Fruit fly (Drosophila melanogaster) whole organism, wandering third instar larva: Measurements from ENCODE around the gene Ugt37A2.

Experiments used
- Abd-B ChIP-seq: fragments of >200 bp; optimal IDR thresholded peaks from 2 replicates; lab custom pipeline; 2017; ENCODE audit warnings: missing biosample characterization, missing genetic modification characterization
- CG32264 ChIP-seq: fragments of 200-800 bp; sonication (Bioruptor generic); optimal IDR thresholded peaks from 2 replicates; lab custom pipeline; 2016; ENCODE audit warnings: missing biosample characterization, missing genetic modification characterization
- CG9705 ChIP-seq: fragments of 200-800 bp; sonication (Bioruptor generic); optimal IDR thresholded peaks from 2 replicates; lab custom pipeline; 2018; ENCODE audit warnings: missing biosample characterization, mild to moderate bottlenecking, missing genetic modification characterization
- CrebA ChIP-seq: fragments of 200-800 bp; sonication (Bioruptor generic); optimal IDR thresholded peaks from 2 replicates; lab custom pipeline; 2016; ENCODE audit warnings: missing biosample characterization, mild to moderate bottlenecking, missing genetic modification characterization, borderline replicate concordance
- Dfd ChIP-seq: fragments of >200 bp; optimal IDR thresholded peaks from 2 replicates; lab custom pipeline; 2017; ENCODE audit warnings: missing biosample characterization, missing genetic modification characterization
- Dif ChIP-seq: fragments of 200-275, 200-300 bp; sonication (Bioruptor generic); optimal IDR thresholded peaks from 2 replicates; lab custom pipeline; 2018; ENCODE audit warnings: missing biosample characterization, missing genetic modification characterization; ENCODE audit not compliant: partially characterized antibody
- GATAd ChIP-seq: sonication (Bioruptor generic); optimal IDR thresholded peaks from 2 replicates; lab custom pipeline; 2016; ENCODE audit warnings: missing biosample characterization, missing genetic modification characterization
- HLH106 ChIP-seq: fragments of 200-800 bp; optimal IDR thresholded peaks from 3 replicates; lab custom pipeline; 2019; ENCODE audit warnings: missing biosample characterization, mild to moderate bottlenecking, missing genetic modification characterization, moderate library complexity
- Hnf4 ChIP-seq: fragments of 200-800 bp; sonication (Bioruptor generic); optimal IDR thresholded peaks from 2 replicates; lab custom pipeline; 2016; ENCODE audit warnings: missing biosample characterization, mild to moderate bottlenecking, missing genetic modification characterization
- Hr78 ChIP-seq: fragments of >200 bp; optimal IDR thresholded peaks from 2 replicates; lab custom pipeline; 2017; ENCODE audit warnings: missing biosample characterization, missing genetic modification characterization
- Hr83 ChIP-seq: fragments of 200-300 bp; sonication (Bioruptor generic); optimal IDR thresholded peaks from 2 replicates; lab custom pipeline; 2016; ENCODE audit warnings: missing biosample characterization, mild to moderate bottlenecking, missing genetic modification characterization, moderate library complexity; ENCODE audit not compliant: poor library complexity, severe bottlenecking
- Mio ChIP-seq: sonication (Bioruptor generic); optimal IDR thresholded peaks from 2 replicates; lab custom pipeline; 2016; ENCODE audit warnings: missing biosample characterization, missing genetic modification characterization
- Myc ChIP-seq: fragments of >200 bp; optimal IDR thresholded peaks from 2 replicates; lab custom pipeline; 2017
- N ChIP-seq: fragments of >200 bp; optimal IDR thresholded peaks from 2 replicates; lab custom pipeline; 2018; ENCODE audit warnings: missing biosample characterization, missing external identifiers, missing genetic modification characterization
- OdsH ChIP-seq: fragments of 200-800 bp; sonication (Bioruptor generic); optimal IDR thresholded peaks from 2 replicates; lab custom pipeline; 2016; ENCODE audit warnings: missing biosample characterization, mild to moderate bottlenecking, missing genetic modification characterization
- Rel ChIP-seq, 2 experiments: fragments of 200-800 bp; sonication (Bioruptor generic) in 1 of 2; optimal IDR thresholded peaks; 2 replicates in 1 of 2; 3 replicates in 1 of 2; lab custom pipeline; 2016 to 2019; ENCODE audit warnings: mild to moderate bottlenecking in 2 of 2, missing biosample characterization in 2 of 2, missing genetic modification characterization in 2 of 2, moderate library complexity in 1 of 2
- Sp1 ChIP-seq: fragments of 200-800 bp; sonication (Bioruptor generic); optimal IDR thresholded peaks from 3 replicates; lab custom pipeline; 2019; ENCODE audit warnings: missing biosample characterization, mild to moderate bottlenecking, missing genetic modification characterization, moderate library complexity
- Vsx2 ChIP-seq: fragments of 200-300, 225-300 bp; sonication (Bioruptor generic); optimal IDR thresholded peaks from 2 replicates; lab custom pipeline; 2018; ENCODE audit warnings: missing biosample characterization, missing genetic modification characterization; ENCODE audit not compliant: partially characterized antibody
- br ChIP-seq: fragments of 200-800 bp; sonication (Bioruptor generic); optimal IDR thresholded peaks from 2 replicates; lab custom pipeline; 2016; ENCODE audit warnings: missing biosample characterization, missing genetic modification characterization
- brk ChIP-seq: fragments of 200-800 bp; sonication (Bioruptor generic); optimal IDR thresholded peaks from 2 replicates; lab custom pipeline; 2016; ENCODE audit warnings: missing biosample characterization, mild to moderate bottlenecking, missing genetic modification characterization
- dl ChIP-seq, 2 experiments: fragments of 175-275, 200-275 bp in 1 of 2; fragments of 200-275 bp in 1 of 2; sonication (Bioruptor generic); optimal IDR thresholded peaks; lab custom pipeline; 2018; ENCODE audit warnings: mild to moderate bottlenecking in 2 of 2, missing biosample characterization in 2 of 2, missing genetic modification characterization in 2 of 2, moderate library complexity in 2 of 2; ENCODE audit not compliant: partially characterized antibody in 2 of 2, insufficient read depth in 1 of 2
- dmrt93B ChIP-seq: fragments of 200-800 bp; sonication (Bioruptor generic); optimal IDR thresholded peaks from 2 replicates; lab custom pipeline; 2018; ENCODE audit warnings: missing biosample characterization, mild to moderate bottlenecking, missing genetic modification characterization
- dsf ChIP-seq: sonication (Bioruptor generic); optimal IDR thresholded peaks from 2 replicates; lab custom pipeline; 2016; ENCODE audit warnings: missing biosample characterization, missing genetic modification characterization, borderline replicate concordance
- ey ChIP-seq: fragments of 200-800 bp; sonication (Bioruptor generic); optimal IDR thresholded peaks from 2 replicates; lab custom pipeline; 2016; ENCODE audit warnings: missing biosample characterization, missing genetic modification characterization
- foxo ChIP-seq, 2 experiments: fragments of 200-800 bp; sonication (Bioruptor generic); optimal IDR thresholded peaks; 2 replicates in 1 of 2; 3 replicates in 1 of 2; lab custom pipeline; 2016 to 2017; ENCODE audit warnings: missing biosample characterization in 2 of 2, missing genetic modification characterization in 2 of 2
- fru ChIP-seq: fragments of 200-800 bp; sonication (Bioruptor generic); optimal IDR thresholded peaks from 3 replicates; lab custom pipeline; 2016; ENCODE audit warnings: missing biosample characterization, mild to moderate bottlenecking, missing genetic modification characterization
- h ChIP-seq: fragments of 200-800 bp; sonication (Bioruptor generic); optimal IDR thresholded peaks from 3 replicates; lab custom pipeline; 2016; ENCODE audit warnings: missing biosample characterization, mild to moderate bottlenecking, missing genetic modification characterization
- jim ChIP-seq: fragments of 175-275, 200-325 bp; sonication (Bioruptor generic); optimal IDR thresholded peaks from 2 replicates; lab custom pipeline; 2016; ENCODE audit warnings: missing biosample characterization, mild to moderate bottlenecking, missing genetic modification characterization
- lola ChIP-seq: fragments of >200 bp; optimal IDR thresholded peaks from 2 replicates; lab custom pipeline; 2017; ENCODE audit warnings: missing biosample characterization, missing genetic modification characterization
- pan ChIP-seq: fragments of >200 bp; optimal IDR thresholded peaks from 2 replicates; lab custom pipeline; 2017
- psq ChIP-seq: fragments of 200-800 bp; sonication (Bioruptor generic); optimal IDR thresholded peaks from 3 replicates; lab custom pipeline; 2017; ENCODE audit warnings: missing biosample characterization, mild to moderate bottlenecking, missing genetic modification characterization, moderate library complexity
- rgr ChIP-seq: fragments of 200-800 bp; sonication (Bioruptor generic); optimal IDR thresholded peaks from 3 replicates; lab custom pipeline; 2016; ENCODE audit warnings: missing biosample characterization, mild to moderate bottlenecking, missing genetic modification characterization
- sage ChIP-seq: fragments of 200-800 bp; sonication (Bioruptor generic); optimal IDR thresholded peaks from 2 replicates; lab custom pipeline; 2016; ENCODE audit warnings: missing biosample characterization, mild to moderate bottlenecking, missing genetic modification characterization
- sv ChIP-seq: fragments of 200-800 bp; sonication (Bioruptor generic); optimal IDR thresholded peaks from 3 replicates; lab custom pipeline; 2016; ENCODE audit warnings: missing biosample characterization, missing genetic modification characterization
- tai ChIP-seq: sonication (Bioruptor generic); optimal IDR thresholded peaks from 2 replicates; lab custom pipeline; 2016; ENCODE audit warnings: missing biosample characterization, missing genetic modification characterization
- usp ChIP-seq: fragments of >200 bp; optimal IDR thresholded peaks from 2 replicates; lab custom pipeline; 2017; ENCODE audit warnings: missing biosample characterization, missing genetic modification characterization
- woc ChIP-seq: sonication (Bioruptor generic); optimal IDR thresholded peaks from 2 replicates; lab custom pipeline; 2016; ENCODE audit warnings: missing biosample characterization, mild to moderate bottlenecking, missing genetic modification characterization

Ugt37A2 gene

dm6 chr3R:12719627-12720343 lies 19.7 kb upstream of the Ugt37A2 start:
- TF ChIP-seq Hr83: peak; percentile 71
- TF ChIP-seq sage (GFP tag; lab: Kevin White, UChicago): peak; percentile 18
- TF ChIP-seq Vsx2: peak; percentile 51
- peak; percentile 59 for TF ChIP-seq HLH106 (tag; lab: Kevin White, UChicago)
- TF ChIP-seq Dif (GFP tag; lab: Kevin White, UChicago): peak; percentile 72
- TF ChIP-seq brk: no peak
- TF ChIP-seq dmrt93B (GFP tag; lab: Kevin White, UChicago): peak; percentile 38
- TF ChIP-seq OdsH (GFP tag; lab: Kevin White, UChicago): peak; percentile 27
- TF ChIP-seq psq (GFP tag; lab: Kevin White, UChicago): peak; percentile 62
- TF ChIP-seq Rel (GFP tag; optimal IDR thresholded peaks at IDR 0.05; lab: Kevin White, UChicago): no peak
- TF ChIP-seq Rel (tag; optimal IDR thresholded peaks at IDR 0.05; lab: Kevin White, UChicago): peak; percentile 57
- TF ChIP-seq Hnf4 (GFP tag; lab: Kevin White, UChicago): no peak
- peak; percentile 77 to 83 for TF ChIP-seq dl (GFP tag; optimal IDR thresholded peaks at IDR 0.05; lab: Kevin White, UChicago; ENCODE audit: insufficient read depth in 1 of 2, partially characterized antibody in 2 of 2)
- peak in 1 of 2 experiments; percentile 68 for TF ChIP-seq foxo (GFP tag; optimal IDR thresholded peaks at IDR 0.05; lab: Kevin White, UChicago)
- TF ChIP-seq fru (GFP tag; lab: Kevin White, UChicago): peak; percentile 36
- TF ChIP-seq rgr (GFP tag; lab: Kevin White, UChicago): peak; percentile 39
- TF ChIP-seq Mio (GFP tag; lab: Kevin White, UChicago): no peak
- TF ChIP-seq woc (GFP tag; lab: Kevin White, UChicago): peak; percentile 46
- TF ChIP-seq h (GFP tag; lab: Kevin White, UChicago): peak; percentile 62
- peak; percentile 52 for TF ChIP-seq Sp1 (GFP tag; lab: Kevin White, UChicago)
- TF ChIP-seq sv: no peak
- no peak for TF ChIP-seq Hr78 (GFP tag; lab: Kevin White, UChicago)
- TF ChIP-seq CrebA: peak; percentile 63

- TF ChIP-seq woc (GFP tag; lab: Kevin White, UChicago): peak; percentile 15
- no peak for TF ChIP-seq sv
- TF ChIP-seq Hnf4 (GFP tag; lab: Kevin White, UChicago): peak; percentile 14
- no peak for TF ChIP-seq N (GFP tag; lab: Kevin White, UChicago)
- TF ChIP-seq CrebA: peak; percentile 41
- TF ChIP-seq ey: no peak
Measured at dm6 chr3R:12720344-12721200, 18.9 kb upstream of the Ugt37A2 start.

DNA sequence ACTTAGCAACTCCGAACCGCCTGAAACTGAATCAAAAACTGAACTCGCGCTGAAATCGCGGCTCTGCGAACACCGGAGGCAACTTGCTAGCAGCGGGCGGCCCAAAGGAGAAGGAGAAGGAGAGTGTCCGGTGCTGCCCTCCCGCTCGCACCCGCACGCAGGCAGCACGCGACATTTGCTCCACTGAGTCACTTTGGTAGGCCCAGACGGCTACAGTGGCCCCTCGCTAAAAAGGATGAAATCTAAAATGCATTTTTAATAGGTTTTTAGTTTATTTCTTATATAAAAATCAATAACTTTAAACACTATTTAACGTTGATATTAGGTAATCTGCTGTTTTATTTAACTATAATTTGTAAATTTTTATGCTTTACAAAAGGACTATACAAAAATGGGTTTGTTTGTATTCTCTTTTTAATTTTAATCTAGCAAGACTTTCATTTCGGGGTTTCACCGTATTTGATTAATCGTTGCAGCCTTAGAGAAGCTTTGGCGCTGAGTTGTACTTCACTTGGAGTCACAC lies 17.0 kb upstream of the Ugt37A2 start, which contains the start of gene Men:
Gene Men (minus strand): TSS at position 51 of the 523 bp plus-strand sequence.
- no peak for TF ChIP-seq sv
- TF ChIP-seq lola (GFP tag; lab: Kevin White, UChicago): no peak
- peak; percentile 18 for TF ChIP-seq brk
- TF ChIP-seq rgr (GFP tag; lab: Kevin White, UChicago): peak; percentile 51
- TF ChIP-seq psq (GFP tag; lab: Kevin White, UChicago): peak; percentile 50
- no peak for TF ChIP-seq jim (GFP tag; lab: Kevin White, UChicago)
- TF ChIP-seq CG32264 (GFP tag; lab: Kevin White, UChicago): no peak
- no peak for TF ChIP-seq GATAd (GFP tag; lab: Kevin White, UChicago)
- peak; percentile 80 for TF ChIP-seq HLH106 (tag; lab: Kevin White, UChicago)
- peak; percentile 32 for TF ChIP-seq woc (GFP tag; lab: Kevin White, UChicago)
- peak; percentile 52 for TF ChIP-seq fru (GFP tag; lab: Kevin White, UChicago)
- TF ChIP-seq dsf: no peak
- TF ChIP-seq sage (GFP tag; lab: Kevin White, UChicago): no peak
- no peak for TF ChIP-seq Hr78 (GFP tag; lab: Kevin White, UChicago)
- TF ChIP-seq Hnf4 (GFP tag; lab: Kevin White, UChicago): peak; percentile 30
- peak; percentile 69 for TF ChIP-seq h (GFP tag; lab: Kevin White, UChicago)
- no peak for TF ChIP-seq Hr83
- no peak for TF ChIP-seq N (GFP tag; lab: Kevin White, UChicago)
- TF ChIP-seq Mio (GFP tag; lab: Kevin White, UChicago): no peak
- no peak for TF ChIP-seq tai (GFP tag; lab: Kevin White, UChicago)
- no peak for TF ChIP-seq Dfd (GFP tag; lab: Kevin White, UChicago)
- TF ChIP-seq Myc (lab: Kevin White, UChicago): no peak
- TF ChIP-seq usp (GFP tag; lab: Kevin White, UChicago): no peak
- peak; percentile 29 for TF ChIP-seq dmrt93B (GFP tag; lab: Kevin White, UChicago)
- TF ChIP-seq br: peak; percentile 17
- TF ChIP-seq OdsH (GFP tag; lab: Kevin White, UChicago): peak; percentile 58
- no peak for TF ChIP-seq Dif (GFP tag; lab: Kevin White, UChicago)
- TF ChIP-seq dl (GFP tag; optimal IDR thresholded peaks at IDR 0.05; lab: Kevin White, UChicago; ENCODE audit: insufficient read depth in 1 of 2, partially characterized antibody in 2 of 2): no peak
- TF ChIP-seq Abd-B (GFP tag; lab: Kevin White, UChicago): no peak
- peak; percentile 17 for TF ChIP-seq CG9705 (GFP tag; lab: Kevin White, UChicago)
- TF ChIP-seq pan (lab: Kevin White, UChicago): no peak
- peak; percentile 23 for TF ChIP-seq ey
- no peak for TF ChIP-seq Rel (GFP tag; optimal IDR thresholded peaks at IDR 0.05; lab: Kevin White, UChicago)
- TF ChIP-seq Rel (tag; optimal IDR thresholded peaks at IDR 0.05; lab: Kevin White, UChicago): peak; percentile 32
- TF ChIP-seq Vsx2: no peak
- peak in 1 of 2 experiments; percentile 69 for TF ChIP-seq foxo (GFP tag; optimal IDR thresholded peaks at IDR 0.05; lab: Kevin White, UChicago)
- no peak for TF ChIP-seq CrebA
